Fruit fly (Drosophila melanogaster) whole organism, prepupa: ENCODE results near the gene Miox.

Experiments
- CG11294 ChIP-seq: fragments of 200-800 bp; sonication (Bioruptor generic); IDR thresholded peaks from 2 replicates; pipeline ENCODE4 v1.3.6; 2022; ENCODE audit warnings: missing biosample characterization, missing genetic modification characterization
- CG15336 ChIP-seq: fragments of 200-800 bp; sonication (Bioruptor generic); IDR thresholded peaks from 2 replicates; pipeline ENCODE4 v1.3.6; 2022; ENCODE audit warnings: missing biosample characterization, missing genetic modification characterization
- CG6854 ChIP-seq: fragments of 200-800 bp; sonication (Bioruptor generic); optimal IDR thresholded peaks from 2 replicates; lab custom pipeline; 2017; ENCODE audit warnings: missing biosample characterization, mild to moderate bottlenecking, missing genetic modification characterization
- Eip75B ChIP-seq: fragments of 200-800 bp; sonication (Bioruptor generic); optimal IDR thresholded peaks from 3 replicates; lab custom pipeline; 2016; ENCODE audit warnings: missing biosample characterization, missing genetic modification characterization
- Ets21C ChIP-seq: fragments of 200-800 bp; sonication (Bioruptor generic); optimal IDR thresholded peaks from 3 replicates; lab custom pipeline; 2016; ENCODE audit warnings: missing biosample characterization, missing genetic modification characterization
- Gug ChIP-seq: fragments of 200-800 bp; sonication (Bioruptor generic); IDR thresholded peaks from 2 replicates; pipeline ENCODE4 v1.3.6; 2022; ENCODE audit warnings: missing biosample characterization, missing genetic modification characterization
- Hr39 ChIP-seq: fragments of 200-800 bp; sonication (Bioruptor generic); optimal IDR thresholded peaks from 2 replicates; lab custom pipeline; 2016; ENCODE audit warnings: missing biosample characterization, missing genetic modification characterization
- Hr4 ChIP-seq: fragments of 200-800 bp; sonication (Bioruptor generic); optimal IDR thresholded peaks from 3 replicates; lab custom pipeline; 2016; ENCODE audit warnings: missing biosample characterization, missing genetic modification characterization
- OdsH ChIP-seq: fragments of 200-800 bp; sonication (Bioruptor generic); optimal IDR thresholded peaks from 3 replicates; lab custom pipeline; 2016; ENCODE audit warnings: missing biosample characterization, missing genetic modification characterization
- eg ChIP-seq: fragments of 200-800 bp; sonication (Bioruptor generic); IDR thresholded peaks from 3 replicates; pipeline ENCODE4 v1.3.6; 2022; ENCODE audit warnings: missing biosample characterization, missing genetic modification characterization
- salr ChIP-seq, 2 experiments: fragments of 200-800 bp; sonication (Bioruptor generic); optimal IDR thresholded peaks; 3 replicates each; lab custom pipeline; 2016 to 2018; ENCODE audit warnings: missing biosample characterization in 2 of 2, missing genetic modification characterization in 2 of 2, mild to moderate bottlenecking in 1 of 2

dm6 chr3L:12205848-12206247 lies 21.1 kb downstream of the Miox start, which contains the start of gene Tsen54:
- TF ChIP-seq Hr4 (GFP tag; lab: Kevin White, UChicago): no peak
- no peak for TF ChIP-seq Ets21C (GFP tag; lab: Kevin White, UChicago)
- TF ChIP-seq eg (GFP tag; lab: Robert Waterston, UW): no peak
- no peak for TF ChIP-seq Hr39 (GFP tag; lab: Kevin White, UChicago)
- no peak for TF ChIP-seq Gug (GFP tag; lab: Robert Waterston, UW)
- no peak for TF ChIP-seq CG6854 (GFP tag; lab: Kevin White, UChicago)
- no peak for TF ChIP-seq OdsH (GFP tag; lab: Kevin White, UChicago)
- TF ChIP-seq CG11294 (GFP tag; lab: Robert Waterston, UW): no peak
- TF ChIP-seq Eip75B (GFP tag; lab: Kevin White, UChicago): no peak
- no peak for TF ChIP-seq CG15336 (GFP tag; lab: Robert Waterston, UW)
- no peak for TF ChIP-seq salr (GFP tag; optimal IDR thresholded peaks at IDR 0.05; lab: Kevin White, UChicago)
